Worm (Caenorhabditis elegans): Measurements from ENCODE around the gene col-79.

Gene col-79

ce11 chrII:10694713-10695112 lies 8.7 kb upstream of the col-79 start, which contains the start of gene lgc-57:
Gene lgc-57 (plus strand): TSS chrII:10695013.
- no peak for TF ChIP-seq daf-16 (GFP tag; optimal IDR thresholded peaks at IDR 0.05)
- TF ChIP-seq daf-16 (tag; optimal IDR thresholded peaks at IDR 0.05) = no peak
- TF ChIP-seq mxl-3 (GFP tag; optimal IDR thresholded peaks at IDR 0.05) = no peak
- TF ChIP-seq nhr-11 (tag; optimal IDR thresholded peaks at IDR 0.05) = no peak
- no peak for TF ChIP-seq gei-8 (GFP tag; optimal IDR thresholded peaks at IDR 0.05)
- TF ChIP-seq nhr-77 (tag; optimal IDR thresholded peaks at IDR 0.05) = no peak
- TF ChIP-seq T20F7.1 (GFP tag; optimal IDR thresholded peaks at IDR 0.05) = no peak
- no peak for TF ChIP-seq nhr-41 (GFP tag; IDR thresholded peaks at IDR 0.05)
- no peak for TF ChIP-seq mdt-29 (GFP tag; IDR thresholded peaks at IDR 0.05)
- TF ChIP-seq nhr-111 (GFP tag; optimal IDR thresholded peaks at IDR 0.05) = no peak
- TF ChIP-seq hlh-11 (tag; optimal IDR thresholded peaks at IDR 0.05) = no peak
- no peak for TF ChIP-seq Y5F2A.4 (GFP tag; optimal IDR thresholded peaks at IDR 0.05)
- TF ChIP-seq vab-7 (GFP tag; IDR thresholded peaks at IDR 0.05) = no peak
- TF ChIP-seq daf-19 (GFP tag; conservative IDR thresholded peaks at IDR 0.05) = no peak
- no peak for TF ChIP-seq zag-1 (tag; optimal IDR thresholded peaks at IDR 0.05)
- no peak for TF ChIP-seq ceh-44 (GFP tag; IDR thresholded peaks at IDR 0.05)
- no peak for TF ChIP-seq D1046.2 (GFP tag; IDR thresholded peaks at IDR 0.05)

ce11 chrII:10696060-10696459 lies 7.4 kb upstream of the col-79 start:
- TF ChIP-seq ces-1 (GFP tag; optimal IDR thresholded peaks at IDR 0.05) = peak; percentile 60
- no peak for TF ChIP-seq ZK546.5 (tag; optimal IDR thresholded peaks at IDR 0.05)
- no peak for TF ChIP-seq daf-12 (tag; optimal IDR thresholded peaks at IDR 0.05)
- TF ChIP-seq nhr-6 (tag; optimal IDR thresholded peaks at IDR 0.05) = no peak

ce11 chrII:10704575-10705170 lies 1.3 kb downstream of the col-79 start, which contains the start of gene col-39:
Gene col-39 (plus strand): TSS chrII:10704916.
- TF ChIP-seq hlh-30 (tag; optimal IDR thresholded peaks at IDR 0.05; ENCODE audit: insufficient read depth) = peak; percentile 17
- TF ChIP-seq ceh-32 (tag; optimal IDR thresholded peaks at IDR 0.05; ENCODE audit: poor library complexity) = no peak
- peak in 1 of 2 experiments; percentile 88 for TF ChIP-seq unc-62 (GFP tag; optimal IDR thresholded peaks at IDR 0.05 in 1 of 2)
- no peak for TF ChIP-seq unc-62 (tag; optimal IDR thresholded peaks at IDR 0.05)
- no peak for TF ChIP-seq T20F7.1 (GFP tag; optimal IDR thresholded peaks at IDR 0.05)
- TF ChIP-seq madf-5 (GFP tag; IDR thresholded peaks at IDR 0.05) = peak in 1 of 2 experiments; percentile 95; a peak in 2 of 4 replicates
- peak; percentile 32 for TF ChIP-seq ama-1 (optimal IDR thresholded peaks at IDR 0.05)
- no peak for TF ChIP-seq mxl-3 (GFP tag; optimal IDR thresholded peaks at IDR 0.05)
- TF ChIP-seq nhr-25 (tag; optimal IDR thresholded peaks at IDR 0.05; ENCODE audit: borderline replicate concordance, insufficient read depth) = peak; percentile 34
- no peak for TF ChIP-seq lin-29 (GFP tag; IDR thresholded peaks at IDR 0.05)
- TF ChIP-seq T26A8.4 (GFP tag; IDR thresholded peaks at IDR 0.05) = no peak
- no peak for TF ChIP-seq tra-1 (GFP tag; IDR thresholded peaks at IDR 0.05)
- TF ChIP-seq madf-9 (GFP tag; conservative IDR thresholded peaks at IDR 0.05) = no peak

ce11 chrII:10705347-10705996 lies 2.1 kb downstream of the col-79 start:
- TF ChIP-seq nhr-25 (tag; optimal IDR thresholded peaks at IDR 0.05; ENCODE audit: borderline replicate concordance, insufficient read depth) = peak; percentile 65
- TF ChIP-seq daf-12 (tag; optimal IDR thresholded peaks at IDR 0.05) = no peak
- TF ChIP-seq Y5F2A.4 (GFP tag; optimal IDR thresholded peaks at IDR 0.05) = peak; percentile 16
- TF ChIP-seq php-3 (GFP tag; IDR thresholded peaks at IDR 0.05) = 0 out of 2 replicates have a peak, but pooled peaks have one; percentile 14
- TF ChIP-seq madf-9 (GFP tag; conservative IDR thresholded peaks at IDR 0.05) = peak; percentile 57; the same call in 1 of the 2 replicates
- TF ChIP-seq nhr-48 (tag; optimal IDR thresholded peaks at IDR 0.05) = no peak
- no peak for TF ChIP-seq egl-43 (GFP tag; IDR thresholded peaks at IDR 0.05)
- TF ChIP-seq aly-2 (tag; optimal IDR thresholded peaks at IDR 0.05) = no peak
- 0 out of 2 replicates have a peak, but pooled peaks have one; percentile 49 for TF ChIP-seq nhr-42 (GFP tag; IDR thresholded peaks at IDR 0.05)
- TF ChIP-seq unc-62 (GFP tag; optimal IDR thresholded peaks at IDR 0.05 in 1 of 2) = peak in 1 of 2 experiments; percentile 70
- TF ChIP-seq unc-62 (tag; optimal IDR thresholded peaks at IDR 0.05) = no peak
- TF ChIP-seq ceh-82 (tag; optimal IDR thresholded peaks at IDR 0.05) = no peak
- TF ChIP-seq lin-38 (GFP tag; IDR thresholded peaks at IDR 0.05) = peak; percentile 12
- TF ChIP-seq cey-2 (tag; optimal IDR thresholded peaks at IDR 0.05; ENCODE audit: borderline replicate concordance, insufficient read depth) = no peak
- TF ChIP-seq set-16 (GFP tag; IDR thresholded peaks at IDR 0.05) = peak; percentile 97
- TF ChIP-seq ctbp-1 (GFP tag; IDR thresholded peaks at IDR 0.05) = 0 out of 2 replicates have a peak, but pooled peaks have one; percentile 45
- peak; percentile 59; the same call in 1 of the 2 replicates for TF ChIP-seq tra-1 (GFP tag; IDR thresholded peaks at IDR 0.05)
- no peak for TF ChIP-seq ZK337.2 (GFP tag; IDR thresholded peaks at IDR 0.05)
- peak; percentile 13; the same call in 1 of the 2 replicates for TF ChIP-seq ceh-44 (GFP tag; IDR thresholded peaks at IDR 0.05)
